Worm (Caenorhabditis elegans): ENCODE data around the gene mak-2.

DNA sequence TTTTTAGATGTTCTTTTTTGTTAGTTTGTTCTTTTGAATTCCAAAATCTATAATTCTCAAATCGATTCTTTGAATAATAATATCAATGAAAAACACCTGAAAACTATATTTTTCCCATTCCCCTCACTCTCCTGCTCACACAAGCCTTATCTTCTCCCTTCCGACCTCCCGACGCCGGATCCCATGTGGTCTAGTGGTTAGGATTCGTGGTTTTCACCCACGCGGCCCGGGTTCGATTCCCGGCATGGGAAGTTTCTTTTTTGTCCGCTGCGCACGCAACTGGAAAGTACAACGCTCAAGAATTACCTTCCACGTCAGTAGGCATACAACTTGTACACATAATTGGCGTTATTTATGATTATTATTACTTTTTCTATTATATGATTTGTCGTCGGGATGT lies 42.5 kb upstream of the mak-2 start:
- TF ChIP-seq unc-3 (GFP tag; conservative IDR thresholded peaks at IDR 0.05) (peak; percentile 69), unc-3 (tag; optimal IDR thresholded peaks at IDR 0.05) (no peak), sox-4 (tag; optimal IDR thresholded peaks at IDR 0.05) (peak; percentile 58), fax-1 (tag; optimal IDR thresholded peaks at IDR 0.05) (no peak), rnt-1 (tag; optimal IDR thresholded peaks at IDR 0.05) (peak; percentile 31), ceh-2 (tag; optimal IDR thresholded peaks at IDR 0.05) (no peak)
